Worm (Caenorhabditis elegans) whole organism, midembryonic: ENCODE data around the gene srg-24.

Experiments
- T22C8.4 ChIP-seq: fragments of 200-800 bp; sonication (Bioruptor generic); IDR thresholded peaks from 2 replicates; pipeline ENCODE4 v1.3.6; 2022; ENCODE audit warnings: missing genetic modification characterization, missing compliant biosample characterization
- flt-1 ChIP-seq: fragments of 200-800 bp; sonication (Bioruptor generic); IDR thresholded peaks from 2 replicates; pipeline ENCODE4 v1.3.6; 2022; ENCODE audit warnings: missing genetic modification characterization, missing compliant biosample characterization
- klf-2 ChIP-seq: fragments of 200-800 bp; sonication (Bioruptor generic); conservative IDR thresholded peaks from 2 replicates; pipeline ENCODE4 v1.3.6; 2022; ENCODE audit warnings: missing genetic modification reagents, missing genetic modification characterization, missing compliant biosample characterization
- med-1 ChIP-seq: sonication (generic microtip); optimal IDR thresholded peaks from 2 replicates; lab custom pipeline; 2017; ENCODE audit warnings: missing genetic modification characterization, mild to moderate bottlenecking, missing compliant biosample characterization, antibody characterized with exemption, missing genetic modification reagents; ENCODE audit not compliant: insufficient read depth
- tab-1 ChIP-seq: fragments of 200-800 bp; sonication (Bioruptor generic); IDR thresholded peaks from 2 replicates; pipeline ENCODE4 v1.3.6; 2022; ENCODE audit warnings: missing genetic modification characterization, missing compliant biosample characterization
- ztf-23 ChIP-seq: fragments of 200-800 bp; sonication (Bioruptor generic); IDR thresholded peaks from 2 replicates; pipeline ENCODE4 v1.3.6; 2022; ENCODE audit warnings: missing genetic modification reagents, missing genetic modification characterization, missing compliant biosample characterization
- ztf-29 ChIP-seq: fragments of 200-800 bp; sonication (Bioruptor generic); IDR thresholded peaks from 2 replicates; pipeline ENCODE4 v1.3.6; 2022; ENCODE audit warnings: missing genetic modification reagents, missing genetic modification characterization, missing compliant biosample characterization

DNA sequence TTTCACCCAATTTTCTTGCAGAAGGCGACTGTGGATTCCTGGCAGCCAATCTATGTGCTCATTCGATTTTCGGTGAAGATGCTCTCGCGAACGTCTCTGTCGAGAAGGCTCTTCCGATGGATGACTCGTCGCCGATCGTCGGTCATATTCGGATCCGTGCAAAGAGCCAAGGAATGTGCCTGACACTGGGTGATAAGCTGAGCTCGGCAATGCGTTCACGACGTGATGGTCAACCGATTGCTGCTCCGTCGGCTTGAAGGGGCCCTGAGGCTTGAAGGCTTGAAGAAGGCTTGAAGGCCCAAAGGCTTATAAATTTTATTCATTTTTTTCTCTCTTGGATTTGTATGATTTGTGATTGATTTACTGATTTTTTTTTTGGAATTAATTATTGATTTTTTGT is 13.3 kb downstream of the srg-24 start:
- TF ChIP-seq flt-1 (GFP tag; lab: Robert Waterston, UW), result no peak
- TF ChIP-seq klf-2 (GFP tag; lab: Robert Waterston, UW), result no peak
- TF ChIP-seq med-1 (GFP tag; lab: Kevin White, UChicago), result no peak
- TF ChIP-seq tab-1 (GFP tag; lab: Robert Waterston, UW), result no peak
- no peak for TF ChIP-seq ztf-23
- no peak for TF ChIP-seq ztf-29 (GFP tag; lab: Robert Waterston, UW)
- TF ChIP-seq T22C8.4 (GFP tag; lab: Robert Waterston, UW), result no peak
